Worm (Caenorhabditis elegans) whole organism, young adult: ENCODE data around the gene Y43F8C.13.
"Not testable (repeated sequence)": the region's sequence is repeated elsewhere in the genome, so short reads cannot be mapped to it uniquely, and the experiment has no call there.

ENCODE experiments used
- C06A6.2 ChIP-seq: fragments of 200-800 bp; sonication (Bioruptor generic); conservative IDR thresholded peaks from 2 replicates; pipeline ENCODE4 v1.3.6; 2022; ENCODE audit warnings: missing genetic modification characterization, missing compliant biosample characterization
- F23B12.7 ChIP-seq: sonication (generic microtip); optimal IDR thresholded peaks from 2 replicates; lab custom pipeline; 2017; ENCODE audit warnings: missing genetic modification characterization, mild to moderate bottlenecking, missing compliant biosample characterization, antibody characterized with exemption, moderate library complexity; ENCODE audit not compliant: insufficient read depth
- F37B4.10 ChIP-seq: fragments of 200-800 bp; sonication (Bioruptor generic); IDR thresholded peaks from 2 replicates; pipeline ENCODE4 v1.3.6; 2022; ENCODE audit warnings: missing genetic modification characterization, missing compliant biosample characterization
- F39B2.1 ChIP-seq: fragments of 200-800 bp; sonication (Bioruptor generic); IDR thresholded peaks from 2 replicates; pipeline ENCODE4 v1.3.6; 2022; ENCODE audit warnings: missing genetic modification reagents, missing genetic modification characterization, missing compliant biosample characterization
- F49E8.2 ChIP-seq: sonication (generic microtip); optimal IDR thresholded peaks from 3 replicates; lab custom pipeline; 2017; ENCODE audit warnings: missing genetic modification characterization, mild to moderate bottlenecking, missing compliant biosample characterization, antibody characterized with exemption, moderate library complexity; ENCODE audit not compliant: insufficient read depth
- F55B11.4 ChIP-seq: sonication (generic microtip); optimal IDR thresholded peaks from 2 replicates; lab custom pipeline; 2016; ENCODE audit warnings: missing compliant biosample characterization, missing genetic modification characterization, borderline replicate concordance; ENCODE audit not compliant: insufficient read depth
- F57C9.4 ChIP-seq: sonication (generic microtip); optimal IDR thresholded peaks from 2 replicates; lab custom pipeline; 2017; ENCODE audit warnings: mild to moderate bottlenecking, missing genetic modification characterization, missing compliant biosample characterization
- T07F8.4 ChIP-seq: sonication (generic microtip); optimal IDR thresholded peaks from 2 replicates; lab custom pipeline; 2016; ENCODE audit warnings: mild to moderate bottlenecking, missing genetic modification characterization, moderate library complexity, missing compliant biosample characterization
- T26A5.8 ChIP-seq: sonication (generic microtip); optimal IDR thresholded peaks from 2 replicates; lab custom pipeline; 2016; ENCODE audit warnings: missing genetic modification characterization, missing compliant biosample characterization
- Y79H2A.3 ChIP-seq: fragments of 200-800 bp; sonication (Bioruptor generic); conservative IDR thresholded peaks from 2 replicates; pipeline ENCODE4 v1.3.6; 2022; ENCODE audit warnings: missing genetic modification reagents, missing genetic modification characterization, missing compliant biosample characterization
- ZK185.1 ChIP-seq: sonication (generic microtip); optimal IDR thresholded peaks from 2 replicates; lab custom pipeline; 2016; ENCODE audit warnings: mild to moderate bottlenecking, missing genetic modification characterization, missing compliant biosample characterization; ENCODE audit not compliant: poor library complexity, severe bottlenecking
- aptf-3 ChIP-seq: fragments of 200-800 bp; sonication (Bioruptor generic); IDR thresholded peaks from 2 replicates; pipeline ENCODE4 v1.3.6; 2022; ENCODE audit warnings: missing genetic modification characterization, missing compliant biosample characterization
- atf-7 ChIP-seq: sonication (generic microtip); optimal IDR thresholded peaks from 2 replicates; lab custom pipeline; 2017; ENCODE audit warnings: mild to moderate bottlenecking, missing genetic modification characterization, missing compliant biosample characterization
- attf-3 ChIP-seq: fragments of 200-800 bp; sonication (Bioruptor generic); conservative IDR thresholded peaks from 2 replicates; pipeline ENCODE4 v1.3.6; 2022; ENCODE audit warnings: missing genetic modification reagents, missing genetic modification characterization, missing compliant biosample characterization
- attf-5 ChIP-seq: fragments of 200-800 bp; sonication (Bioruptor generic); optimal IDR thresholded peaks from 2 replicates; lab custom pipeline; 2018; ENCODE audit warnings: mild to moderate bottlenecking, missing genetic modification characterization, missing compliant biosample characterization
- bed-1 ChIP-seq: fragments of 200-800 bp; sonication (Bioruptor generic); IDR thresholded peaks from 2 replicates; pipeline ENCODE4 v1.3.6; 2022; ENCODE audit warnings: missing genetic modification reagents, missing genetic modification characterization, missing compliant biosample characterization
- cebp-1 ChIP-seq, 2 experiments: fragments of 200-800 bp in 1 of 2; sonication (Bioruptor generic) in 1 of 2; sonication (generic microtip) in 1 of 2; IDR thresholded peaks in 1 of 2; optimal IDR thresholded peaks in 1 of 2; 2 replicates each; pipeline versions ENCODE4 v1.3.6 to Lab custom; 2017 to 2022; ENCODE audit warnings: missing compliant biosample characterization in 2 of 2, missing genetic modification characterization in 2 of 2, mild to moderate bottlenecking in 1 of 2, missing genetic modification reagents in 1 of 2, moderate library complexity in 1 of 2
- cebp-2 ChIP-seq: fragments of 200-800 bp; sonication (Bioruptor generic); IDR thresholded peaks from 2 replicates; pipeline ENCODE4 v1.3.6; 2022; ENCODE audit warnings: missing genetic modification characterization, missing compliant biosample characterization
- ceh-58 ChIP-seq: fragments of 200-800 bp; sonication (Bioruptor generic); IDR thresholded peaks from 2 replicates; pipeline ENCODE4 v1.3.6; 2022; ENCODE audit warnings: missing genetic modification characterization, missing compliant biosample characterization
- dpl-1 ChIP-seq: fragments of 150-350 bp; optimal IDR thresholded peaks from 2 replicates; lab custom pipeline; 2014; ENCODE audit warnings: missing biosample characterization, missing genetic modification reagents, missing genetic modification characterization
- egl-44 ChIP-seq: fragments of 200-800 bp; sonication (Bioruptor generic); IDR thresholded peaks from 2 replicates; pipeline ENCODE4 v1.3.6; 2022; ENCODE audit warnings: missing genetic modification reagents, missing genetic modification characterization, missing compliant biosample characterization
- egrh-3 ChIP-seq: fragments of 200-800 bp; sonication (Bioruptor generic); IDR thresholded peaks from 2 replicates; pipeline ENCODE4 v1.3.6; 2022; ENCODE audit warnings: missing genetic modification reagents, missing genetic modification characterization, missing compliant biosample characterization
- ets-4 ChIP-seq: fragments of 200-800 bp; sonication (Bioruptor generic); optimal IDR thresholded peaks from 2 replicates; lab custom pipeline; 2018; ENCODE audit warnings: mild to moderate bottlenecking, missing genetic modification characterization, missing compliant biosample characterization
- him-1 ChIP-seq: sonication (generic microtip); optimal IDR thresholded peaks from 2 replicates; lab custom pipeline; 2016; ENCODE audit warnings: missing genotype, missing genetic modification reagents, missing genetic modification characterization, missing compliant biosample characterization
- hlh-26 ChIP-seq: fragments of 200-800 bp; sonication (Bioruptor generic); conservative IDR thresholded peaks from 2 replicates; pipeline ENCODE4 v1.3.6; 2022; ENCODE audit warnings: missing genetic modification reagents, missing genetic modification characterization, missing compliant biosample characterization
- hsf-1 ChIP-seq: fragments of 200-800 bp; sonication (Bioruptor generic); IDR thresholded peaks from 2 replicates; pipeline ENCODE4 v1.3.6; 2022; ENCODE audit warnings: missing genetic modification reagents, missing genetic modification characterization, missing compliant biosample characterization
- madf-6 ChIP-seq: fragments of 200-800 bp; sonication (Bioruptor generic); IDR thresholded peaks from 2 replicates; pipeline ENCODE4 v1.3.6; 2022; ENCODE audit warnings: missing genetic modification reagents, missing genetic modification characterization, missing compliant biosample characterization
- mes-4 ChIP-seq: sonication (generic microtip); optimal IDR thresholded peaks from 2 replicates; lab custom pipeline; 2016; ENCODE audit warnings: missing genotype, missing genetic modification characterization, missing compliant biosample characterization
- nfyb-1 ChIP-seq: fragments of 200-800 bp; sonication (Bioruptor generic); IDR thresholded peaks from 2 replicates; pipeline ENCODE4 v1.3.6; 2022; ENCODE audit warnings: missing genetic modification reagents, missing genetic modification characterization, missing compliant biosample characterization
- nhr-120 ChIP-seq: fragments of 200-800 bp; sonication (Bioruptor generic); IDR thresholded peaks from 2 replicates; pipeline ENCODE4 v1.3.6; 2022; ENCODE audit warnings: missing genetic modification characterization, missing compliant biosample characterization
- pbrm-1 ChIP-seq: fragments of 200-800 bp; sonication (Bioruptor generic); IDR thresholded peaks from 2 replicates; pipeline ENCODE4 v1.3.6; 2022; ENCODE audit warnings: missing genetic modification reagents, missing genetic modification characterization, missing compliant biosample characterization
- pha-4 ChIP-seq: fragments of 150-350 bp; sonication (generic microtip); optimal IDR thresholded peaks from 2 replicates; lab custom pipeline; 2014; ENCODE audit warnings: missing biosample characterization, missing genetic modification reagents, missing genetic modification characterization
- rec-8 ChIP-seq, 2 experiments: sonication (generic microtip); optimal IDR thresholded peaks; 2 replicates each; lab custom pipeline; 2016; ENCODE audit warnings: mild to moderate bottlenecking in 2 of 2, missing genetic modification characterization in 2 of 2, missing genetic modification reagents in 2 of 2, missing genotype in 2 of 2, missing biosample characterization in 1 of 2, missing compliant biosample characterization in 1 of 2, moderate library complexity in 1 of 2
- sdz-38 ChIP-seq: sonication (generic microtip); optimal IDR thresholded peaks from 2 replicates; lab custom pipeline; 2016; ENCODE audit warnings: missing genotype, missing genetic modification characterization, missing compliant biosample characterization
- snpc-4 ChIP-seq, 5 experiments: fragments of 150-350 bp in 1 of 5; sonication (generic microtip) in 4 of 5; optimal IDR thresholded peaks; 2 replicates each; lab custom pipeline; 2014 to 2018; ENCODE audit warnings: missing genetic modification characterization in 5 of 5, missing biosample characterization in 3 of 5, antibody characterized with exemption in 2 of 5, mild to moderate bottlenecking in 2 of 5, missing compliant biosample characterization in 2 of 5, missing genotype in 2 of 5, moderate library complexity in 2 of 5, missing genetic modification reagents in 1 of 5
- somi-1 ChIP-seq: fragments of 200-800 bp; sonication (Bioruptor generic); optimal IDR thresholded peaks from 2 replicates; lab custom pipeline; 2018; ENCODE audit warnings: mild to moderate bottlenecking, missing genetic modification characterization, missing compliant biosample characterization
- tlf-1 ChIP-seq: fragments of 200-800 bp; sonication (Bioruptor generic); optimal IDR thresholded peaks from 2 replicates; lab custom pipeline; 2018; ENCODE audit warnings: mild to moderate bottlenecking, missing genetic modification characterization, missing compliant biosample characterization
- xnd-1 ChIP-seq: sonication (generic microtip); optimal IDR thresholded peaks from 2 replicates; lab custom pipeline; 2016; ENCODE audit warnings: missing genotype, missing genetic modification reagents, missing genetic modification characterization, missing compliant biosample characterization
- zfh-2 ChIP-seq: fragments of 200-800 bp; sonication (Bioruptor generic); conservative IDR thresholded peaks from 2 replicates; pipeline ENCODE4 v1.3.6; 2022; ENCODE audit warnings: missing genetic modification reagents, missing genetic modification characterization, missing compliant biosample characterization
- zim-3 ChIP-seq: sonication (generic microtip); optimal IDR thresholded peaks from 2 replicates; lab custom pipeline; 2017; ENCODE audit warnings: mild to moderate bottlenecking, missing genetic modification characterization, moderate library complexity, missing compliant biosample characterization
- ztf-26 ChIP-seq: sonication (generic microtip); optimal IDR thresholded peaks from 2 replicates; lab custom pipeline; 2017; ENCODE audit warnings: missing genetic modification characterization, missing compliant biosample characterization

Gene Y43F8C.13

ce11 chrV:19710514-19710913 lies 13.3 kb upstream of the Y43F8C.13 start, which contains the start of gene Y43F8C.15:
TSS of gene Y43F8C.15 (minus strand) at chrV:19710614.
- not testable (repeated sequence) for TF ChIP-seq mes-4 (tag; lab: Kevin White, UChicago); hlh-26 (GFP tag; lab: Robert Waterston, UW); egl-44 (GFP tag; lab: Robert Waterston, UW)

DNA sequence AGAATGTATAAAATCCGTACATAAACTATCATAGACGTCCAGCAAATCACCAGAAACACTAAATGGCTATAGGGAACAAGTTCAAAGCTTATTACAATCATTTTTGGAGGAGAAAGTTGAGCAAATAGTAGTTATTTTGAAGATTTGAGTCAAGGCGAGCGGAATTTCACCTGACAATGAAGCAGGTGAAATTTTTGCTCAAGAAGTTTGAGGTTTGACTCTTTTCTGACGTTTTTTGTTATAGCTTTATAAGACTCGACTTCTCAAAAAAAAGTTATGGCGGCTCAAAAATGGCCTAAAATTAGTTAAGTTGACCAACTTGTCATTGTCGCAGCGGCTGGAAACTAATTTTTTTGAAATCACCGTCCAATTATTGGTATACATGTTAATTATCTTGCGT lies 11.7 kb upstream of the Y43F8C.13 start, which contains the start of gene srv-3:
Gene srv-3 (minus strand): TSS at position 101 of the 400 bp plus-strand sequence.
- no peak for TF ChIP-seq attf-3 (GFP tag; lab: Robert Waterston, UW)
- TF ChIP-seq F37B4.10 (GFP tag; lab: Robert Waterston, UW) = no peak
- TF ChIP-seq hlh-26 (GFP tag; lab: Robert Waterston, UW) = no peak
- TF ChIP-seq attf-5 (GFP tag; lab: Kevin White, UChicago) = no peak
- TF ChIP-seq F55B11.4 = no peak
- no peak for TF ChIP-seq ZK185.1 (tag; lab: Kevin White, UChicago)
- TF ChIP-seq nfyb-1 = no peak
- no peak for TF ChIP-seq C06A6.2 (GFP tag; lab: Robert Waterston, UW)
- no peak for TF ChIP-seq cebp-1 (GFP tag; IDR thresholded peaks at IDR 0.05; lab: Robert Waterston, UW)
- no peak for TF ChIP-seq cebp-1 (tag; optimal IDR thresholded peaks at IDR 0.05; lab: Kevin White, UChicago)
- no peak for TF ChIP-seq Y79H2A.3 (GFP tag; lab: Robert Waterston, UW)
- no peak for TF ChIP-seq snpc-4 (GFP tag; optimal IDR thresholded peaks at IDR 0.05; lab: Kevin White, UChicago)
- no peak for TF ChIP-seq snpc-4 (tag; optimal IDR thresholded peaks at IDR 0.05; lab: Kevin White, UChicago)
- TF ChIP-seq T26A5.8 = no peak
- no peak for TF ChIP-seq zfh-2 (GFP tag; lab: Robert Waterston, UW)

ce11 chrV:19691954-19692353 lies 5.2 kb downstream of the Y43F8C.13 start:
- TF ChIP-seq atf-7 = no peak
- no peak for TF ChIP-seq T07F8.4 (tag; lab: Kevin White, UChicago)
- no peak for TF ChIP-seq ZK185.1 (tag; lab: Kevin White, UChicago)
- TF ChIP-seq tlf-1 (GFP tag; lab: Kevin White, UChicago) = no peak
- TF ChIP-seq F23B12.7 (tag; lab: Kevin White, UChicago) = no peak
- no peak for TF ChIP-seq F49E8.2 (tag; lab: Kevin White, UChicago)
- no peak for TF ChIP-seq pha-4
- no peak for TF ChIP-seq mes-4 (tag; lab: Kevin White, UChicago)
- TF ChIP-seq C06A6.2 (GFP tag; lab: Robert Waterston, UW) = no peak
- TF ChIP-seq zim-3 = no peak
- TF ChIP-seq pbrm-1 (GFP tag; lab: Robert Waterston, UW) = no peak
- TF ChIP-seq rec-8 (tag; optimal IDR thresholded peaks at IDR 0.05; lab: Kevin White, UChicago) = no peak
- no peak for TF ChIP-seq Y79H2A.3 (GFP tag; lab: Robert Waterston, UW)
- no peak for TF ChIP-seq dpl-1 (GFP tag; lab: Kevin White, UChicago)
- no peak for TF ChIP-seq zfh-2 (GFP tag; lab: Robert Waterston, UW)
- TF ChIP-seq F55B11.4 = no peak
- TF ChIP-seq ets-4 (GFP tag; lab: Kevin White, UChicago) = no peak
- TF ChIP-seq, all 124 proteins: peak for 0

DNA sequence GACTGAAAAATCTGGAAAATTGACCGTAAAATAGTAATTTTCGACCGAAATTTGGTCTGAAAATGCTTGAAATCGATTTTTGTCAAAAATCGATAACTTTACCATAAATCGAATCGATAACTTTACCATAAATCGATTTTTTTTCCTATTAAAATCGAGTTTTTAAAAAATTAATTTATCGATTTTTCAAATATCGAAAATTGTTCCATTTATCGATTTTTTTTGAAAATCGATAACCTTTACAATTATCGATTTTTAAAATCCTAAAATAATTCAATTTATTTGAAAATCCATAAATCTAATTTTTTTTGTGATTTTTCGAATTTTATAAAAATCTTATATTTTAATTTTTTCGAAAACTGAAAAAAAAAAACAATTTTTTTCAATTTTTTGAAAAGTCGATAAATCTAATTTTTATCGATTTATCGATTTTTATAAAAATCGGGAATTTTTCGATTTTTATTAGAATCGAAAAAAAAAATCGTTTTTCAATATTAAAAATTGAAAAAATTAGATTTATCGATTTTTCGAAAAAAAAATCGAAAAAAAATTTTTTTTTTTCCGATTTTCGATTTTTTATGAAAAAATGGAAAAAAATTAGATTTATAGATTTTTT lies 5.8 kb downstream of the Y43F8C.13 start:
- no peak for TF ChIP-seq sdz-38 (tag; lab: Kevin White, UChicago)
- TF ChIP-seq C06A6.2 (GFP tag; lab: Robert Waterston, UW) = no peak
- TF ChIP-seq ztf-26 (tag; lab: Kevin White, UChicago) = no peak
- no peak for TF ChIP-seq cebp-2 (GFP tag; lab: Robert Waterston, UW)
- no peak for TF ChIP-seq aptf-3
- no peak for TF ChIP-seq hsf-1
- TF ChIP-seq F57C9.4 (tag; lab: Kevin White, UChicago) = no peak
- TF ChIP-seq F39B2.1 (GFP tag; lab: Robert Waterston, UW) = no peak
- TF ChIP-seq nhr-120 (GFP tag; lab: Robert Waterston, UW) = no peak
- TF ChIP-seq ceh-58 (GFP tag; lab: Robert Waterston, UW) = no peak
- TF ChIP-seq bed-1 (GFP tag; lab: Robert Waterston, UW) = no peak
- no peak for TF ChIP-seq somi-1 (GFP tag; lab: Kevin White, UChicago)
- no peak for TF ChIP-seq egrh-3 (GFP tag; lab: Robert Waterston, UW)
- TF ChIP-seq him-1 = no peak
- no peak for TF ChIP-seq T07F8.4 (tag; lab: Kevin White, UChicago)
- TF ChIP-seq madf-6 (GFP tag; lab: Robert Waterston, UW) = no peak
- TF ChIP-seq xnd-1 (tag; lab: Kevin White, UChicago) = no peak
